Worm (Caenorhabditis elegans) whole organism, L4 larva: ENCODE results near the gene glb-15.

Experiments used
- D1046.2 ChIP-seq: fragments of 200-800 bp; sonication (Bioruptor generic); IDR thresholded peaks from 2 replicates; pipeline ENCODE4 v1.3.6; 2022; ENCODE audit warnings: missing genetic modification characterization, missing compliant biosample characterization
- F49E8.2 ChIP-seq: sonication (generic microtip); optimal IDR thresholded peaks from 2 replicates; lab custom pipeline; 2016; ENCODE audit warnings: missing compliant biosample characterization, mild to moderate bottlenecking, missing genetic modification characterization, borderline replicate concordance
- R02D3.7 ChIP-seq: fragments of 150-350 bp; sonication (generic microtip); optimal IDR thresholded peaks from 3 replicates; lab custom pipeline; 2014; ENCODE audit warnings: missing biosample characterization, missing genetic modification characterization
- Y105C5A.15 ChIP-seq: fragments of 200-800 bp; sonication (Bioruptor generic); IDR thresholded peaks from 2 replicates; pipeline ENCODE4 v1.3.6; 2022; ENCODE audit warnings: missing genetic modification characterization, missing compliant biosample characterization
- ZK337.2 ChIP-seq: fragments of 200-800 bp; sonication (Bioruptor generic); IDR thresholded peaks from 2 replicates; pipeline ENCODE4 v1.3.6; 2022; ENCODE audit warnings: missing genetic modification reagents, missing genetic modification characterization, missing compliant biosample characterization
- aha-1 ChIP-seq: fragments of 150-350 bp; peaks from one replicate; lab custom pipeline; 2014; ENCODE audit warnings: missing biosample characterization, missing genetic modification characterization
- ceh-32 ChIP-seq: sonication (generic microtip); optimal IDR thresholded peaks from 2 replicates; lab custom pipeline; 2016; ENCODE audit warnings: mild to moderate bottlenecking, missing genetic modification characterization, missing compliant biosample characterization; ENCODE audit not compliant: poor library complexity
- ces-1 ChIP-seq: fragments of 150-350 bp; sonication (generic microtip); optimal IDR thresholded peaks from 4 replicates; lab custom pipeline; 2014; ENCODE audit warnings: missing biosample characterization, missing genetic modification reagents, missing genetic modification characterization
- daf-16 ChIP-seq, 3 experiments: sonication (generic microtip); optimal IDR thresholded peaks; 2 replicates each; lab custom pipeline; 2016 to 2017; ENCODE audit warnings: missing genetic modification characterization in 3 of 3, missing genetic modification reagents in 3 of 3, mild to moderate bottlenecking in 2 of 3, missing compliant biosample characterization in 2 of 3, missing biosample characterization in 1 of 3, moderate library complexity in 1 of 3
- daf-19 ChIP-seq: fragments of 200-800 bp; sonication (Bioruptor generic); conservative IDR thresholded peaks from 2 replicates; pipeline ENCODE4 v1.3.6; 2022; ENCODE audit warnings: missing genetic modification characterization, missing compliant biosample characterization
- dmd-6 ChIP-seq: fragments of 200-800 bp; sonication (Bioruptor generic); IDR thresholded peaks from 2 replicates; pipeline ENCODE4 v1.3.6; 2022; ENCODE audit warnings: missing genetic modification reagents, missing genetic modification characterization, missing compliant biosample characterization
- gei-8 ChIP-seq: fragments of 200-800 bp; sonication (Bioruptor generic); optimal IDR thresholded peaks from 2 replicates; lab custom pipeline; 2018; ENCODE audit warnings: mild to moderate bottlenecking, missing genetic modification characterization, missing compliant biosample characterization
- hif-1 ChIP-seq, 2 experiments: sonication (generic microtip); optimal IDR thresholded peaks; 2 replicates each; lab custom pipeline; 2016 to 2017; ENCODE audit warnings: missing compliant biosample characterization in 2 of 2, missing genetic modification characterization in 2 of 2, missing genetic modification reagents in 2 of 2, missing genotype in 2 of 2, mild to moderate bottlenecking in 1 of 2
- hlh-11 ChIP-seq: fragments of 200-800 bp; sonication (Bioruptor generic); optimal IDR thresholded peaks from 2 replicates; lab custom pipeline; 2018; ENCODE audit warnings: mild to moderate bottlenecking, missing genetic modification characterization, missing compliant biosample characterization
- lin-13 ChIP-seq: fragments of 150-350 bp; optimal IDR thresholded peaks from 2 replicates; lab custom pipeline; 2014; ENCODE audit warnings: missing biosample characterization, missing genetic modification reagents, missing genetic modification characterization
- lin-38 ChIP-seq: fragments of 200-800 bp; sonication (Bioruptor generic); IDR thresholded peaks from 2 replicates; pipeline ENCODE4 v1.3.6; 2022; ENCODE audit warnings: missing genetic modification reagents, missing genetic modification characterization, missing compliant biosample characterization
- lin-39 ChIP-seq: fragments of 150-350 bp; optimal IDR thresholded peaks from 2 replicates; lab custom pipeline; 2014; ENCODE audit warnings: missing biosample characterization, missing genetic modification reagents, missing genetic modification characterization
- lir-3 ChIP-seq: sonication (generic microtip); optimal IDR thresholded peaks from 2 replicates; lab custom pipeline; 2016; ENCODE audit warnings: mild to moderate bottlenecking, missing genetic modification characterization, missing compliant biosample characterization
- lsy-2 ChIP-seq, 2 experiments: fragments of 150-350 bp in 1 of 2; sonication (generic microtip) in 1 of 2; optimal IDR thresholded peaks; 2 replicates each; lab custom pipeline; 2014 to 2017; ENCODE audit warnings: missing biosample characterization in 2 of 2, missing genetic modification characterization in 2 of 2
- madf-5 ChIP-seq, 2 experiments: fragments of 200-800 bp; sonication (Bioruptor generic); IDR thresholded peaks; 2 replicates each; pipeline ENCODE4 v1.3.6; 2022; ENCODE audit warnings: missing compliant biosample characterization in 2 of 2, missing genetic modification characterization in 2 of 2
- mdl-1 ChIP-seq, 2 experiments: fragments of 150-350 bp in 1 of 2; sonication (generic microtip) in 1 of 2; optimal IDR thresholded peaks; 2 replicates each; lab custom pipeline; 2014 to 2017; ENCODE audit warnings: missing biosample characterization in 2 of 2, missing genetic modification characterization in 2 of 2
- mep-1 ChIP-seq: fragments of 150-350 bp; sonication (generic microtip); optimal IDR thresholded peaks from 3 replicates; lab custom pipeline; 2014; ENCODE audit warnings: missing biosample characterization, missing genetic modification characterization
- mes-2 ChIP-seq: sonication (generic microtip); optimal IDR thresholded peaks from 2 replicates; lab custom pipeline; 2016; ENCODE audit warnings: missing genotype, mild to moderate bottlenecking, missing genetic modification characterization, missing compliant biosample characterization; ENCODE audit not compliant: poor library complexity, severe bottlenecking
- mxl-2 ChIP-seq: fragments of 200-800 bp; sonication (Bioruptor generic); conservative IDR thresholded peaks from 2 replicates; pipeline ENCODE4 v1.3.6; 2022; ENCODE audit warnings: missing genetic modification reagents, missing genetic modification characterization, missing compliant biosample characterization
- mxl-3 ChIP-seq: fragments of 200-800 bp; sonication (Bioruptor generic); optimal IDR thresholded peaks from 2 replicates; lab custom pipeline; 2018; ENCODE audit warnings: mild to moderate bottlenecking, missing genetic modification characterization, missing compliant biosample characterization
- nhr-102 ChIP-seq: sonication (generic microtip); optimal IDR thresholded peaks from 2 replicates; lab custom pipeline; 2016; ENCODE audit warnings: mild to moderate bottlenecking, missing genetic modification characterization, moderate library complexity, missing compliant biosample characterization
- nhr-237 ChIP-seq: sonication (generic microtip); optimal IDR thresholded peaks from 2 replicates; lab custom pipeline; 2017; ENCODE audit warnings: missing biosample characterization, missing genetic modification characterization
- nhr-25 ChIP-seq: sonication (generic microtip); optimal IDR thresholded peaks from 2 replicates; lab custom pipeline; 2017; ENCODE audit warnings: missing genetic modification characterization, mild to moderate bottlenecking, missing compliant biosample characterization, antibody characterized with exemption, moderate library complexity, borderline replicate concordance; ENCODE audit not compliant: insufficient read depth
- nhr-28 ChIP-seq: fragments of 150-350 bp; optimal IDR thresholded peaks from 2 replicates; lab custom pipeline; 2014; ENCODE audit warnings: missing biosample characterization, missing genetic modification characterization
- nhr-77 ChIP-seq: fragments of 150-350 bp; optimal IDR thresholded peaks from 2 replicates; lab custom pipeline; 2014; ENCODE audit warnings: missing biosample characterization, missing genetic modification characterization
- pha-4 ChIP-seq, 2 experiments: fragments of 150-350 bp in 1 of 2; fragments of 200-800 bp in 1 of 2; sonication (Bioruptor generic) in 1 of 2; IDR thresholded peaks in 1 of 2; optimal IDR thresholded peaks in 1 of 2; 2 replicates each; pipeline versions ENCODE4 v1.3.6 to Lab custom; 2014 to 2022; ENCODE audit warnings: missing genetic modification characterization in 2 of 2, missing genetic modification reagents in 2 of 2, missing biosample characterization in 1 of 2, missing compliant biosample characterization in 1 of 2
- pqm-1 ChIP-seq: sonication (generic microtip); optimal IDR thresholded peaks from 2 replicates; lab custom pipeline; 2017; ENCODE audit warnings: missing biosample characterization, missing genetic modification characterization
- rbr-2 ChIP-seq: sonication (generic microtip); optimal IDR thresholded peaks from 2 replicates; lab custom pipeline; 2016; ENCODE audit warnings: missing genotype, missing genetic modification characterization, missing compliant biosample characterization
- saeg-2 ChIP-seq: fragments of 200-800 bp; sonication (Bioruptor generic); IDR thresholded peaks from 2 replicates; pipeline ENCODE4 v1.3.6; 2022; ENCODE audit warnings: missing genetic modification reagents, missing genetic modification characterization, missing compliant biosample characterization
- skn-1 ChIP-seq: fragments of 150-350 bp; optimal IDR thresholded peaks from 2 replicates; lab custom pipeline; 2014; ENCODE audit warnings: missing biosample characterization, missing genetic modification characterization
- snpc-1.2 ChIP-seq: fragments of 200-800 bp; sonication (Bioruptor generic); IDR thresholded peaks from 2 replicates; pipeline ENCODE4 v1.3.6; 2022; ENCODE audit warnings: missing genetic modification reagents, missing genetic modification characterization, missing compliant biosample characterization
- snpc-4 ChIP-seq: fragments of 150-350 bp; optimal IDR thresholded peaks from 2 replicates; lab custom pipeline; 2014; ENCODE audit warnings: missing biosample characterization, missing genetic modification characterization
- tra-1 ChIP-seq: fragments of 200-800 bp; sonication (Bioruptor generic); IDR thresholded peaks from 2 replicates; pipeline ENCODE4 v1.3.6; 2022; ENCODE audit warnings: missing genetic modification reagents, missing genetic modification characterization, missing compliant biosample characterization
- zip-11 ChIP-seq: fragments of 200-800 bp; sonication (Bioruptor generic); IDR thresholded peaks from 2 replicates; pipeline ENCODE4 v1.3.6; 2022; ENCODE audit warnings: missing genetic modification characterization, missing compliant biosample characterization
- ztf-7 ChIP-seq: fragments of 150-350 bp; optimal IDR thresholded peaks from 2 replicates; lab custom pipeline; 2014; ENCODE audit warnings: missing biosample characterization, missing genetic modification characterization

The glb-15 gene

DNA sequence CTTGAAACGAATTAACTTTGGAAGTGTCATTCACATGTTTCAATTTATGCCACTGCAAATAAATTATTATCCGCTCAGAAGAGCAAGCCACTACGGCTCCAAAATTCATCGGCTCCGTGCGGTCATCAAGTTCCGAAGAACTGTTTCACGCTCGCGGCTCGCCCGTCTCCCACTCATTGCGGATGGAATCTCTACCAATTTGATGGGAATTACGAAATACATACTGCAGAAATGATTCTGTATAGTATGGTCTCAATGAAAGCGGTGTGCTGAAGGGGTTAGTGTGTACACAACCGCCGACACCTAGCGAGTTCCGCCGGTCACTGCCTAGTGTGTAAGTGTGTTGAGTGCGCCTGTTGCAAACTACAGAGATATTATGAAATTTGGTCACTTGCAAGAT lies 33.0 kb downstream of the glb-15 start:
- peak; percentile 36 for TF ChIP-seq mxl-3
- TF ChIP-seq nhr-102 (tag; lab: Kevin White, UChicago): no peak
- 0 out of 2 replicates have a peak, but pooled peaks have one; percentile 25 for TF ChIP-seq saeg-2 (GFP tag; lab: Robert Waterston, UW)
- peak; percentile 2 for TF ChIP-seq ztf-7 (tag; lab: Kevin White, UChicago)
- TF ChIP-seq pha-4 (GFP tag; IDR thresholded peaks at IDR 0.05; lab: Robert Waterston, UW): 0 out of 2 replicates have a peak, but pooled peaks have one; percentile 34
- TF ChIP-seq pha-4 (tag; optimal IDR thresholded peaks at IDR 0.05; lab: Kevin White, UChicago): no peak
- no peak for TF ChIP-seq skn-1 (tag; lab: Kevin White, UChicago)
- TF ChIP-seq hif-1 (tag; optimal IDR thresholded peaks at IDR 0.05; lab: Kevin White, UChicago): no peak
- TF ChIP-seq madf-5 (GFP tag; IDR thresholded peaks at IDR 0.05; lab: Robert Waterston, UW): no peak
- TF ChIP-seq F49E8.2 (tag; lab: Kevin White, UChicago): peak; percentile 73
- peak; percentile 83 for TF ChIP-seq snpc-4 (tag; lab: Kevin White, UChicago)
- TF ChIP-seq, all 104 proteins: peak for 6

- TF ChIP-seq snpc-1.2 (GFP tag; lab: Robert Waterston, UW) (no peak), nhr-25 (no peak), lin-39 (tag; lab: Kevin White, UChicago) (no peak), lin-13 (GFP tag; lab: Kevin White, UChicago) (no peak), pqm-1 (no peak), madf-5 (GFP tag; IDR thresholded peaks at IDR 0.05; lab: Robert Waterston, UW) (no peak)
These were observed 34.9 kb downstream of the glb-15 start, which contains the start of gene srx-88 for ce11 chrV:11583212-11583611. Gene srx-88 (plus strand): TSS chrV:11583512.

ce11 chrV:11580826-11581225 lies 37.2 kb downstream of the glb-15 start, which contains the start of gene srx-90:
Gene srx-90 (plus strand): TSS chrV:11581126.
- no peak for TF ChIP-seq snpc-1.2 (GFP tag; lab: Robert Waterston, UW)
- TF ChIP-seq R02D3.7 (tag; lab: Kevin White, UChicago): no peak
- no peak for TF ChIP-seq daf-19 (GFP tag; lab: Robert Waterston, UW)
- TF ChIP-seq mep-1 (tag; lab: Kevin White, UChicago): no peak
- no peak for TF ChIP-seq mxl-2
- TF ChIP-seq hlh-11 (tag; lab: Kevin White, UChicago): no peak
- TF ChIP-seq D1046.2 (GFP tag; lab: Robert Waterston, UW): no peak
- TF ChIP-seq lir-3: no peak
- no peak for TF ChIP-seq ceh-32
- no peak for TF ChIP-seq mxl-3
- TF ChIP-seq zip-11 (GFP tag; lab: Robert Waterston, UW): no peak
- TF ChIP-seq snpc-4 (tag; lab: Kevin White, UChicago): no peak
- no peak for TF ChIP-seq pha-4 (GFP tag; IDR thresholded peaks at IDR 0.05; lab: Robert Waterston, UW)
- no peak for TF ChIP-seq pha-4 (tag; optimal IDR thresholded peaks at IDR 0.05; lab: Kevin White, UChicago)
- TF ChIP-seq ztf-7 (tag; lab: Kevin White, UChicago): no peak
- TF ChIP-seq pqm-1: no peak
- TF ChIP-seq lin-38: no peak

- TF ChIP-seq dmd-6 (GFP tag; lab: Robert Waterston, UW): peak; percentile 57
- TF ChIP-seq nhr-28 (tag; lab: Kevin White, UChicago): peak; percentile 39
- TF ChIP-seq nhr-77: no peak
- peak in 1 of 2 experiments; percentile 72 for TF ChIP-seq lsy-2 (tag; optimal IDR thresholded peaks at IDR 0.05; lab: Kevin White, UChicago)
- TF ChIP-seq daf-16 (GFP tag; optimal IDR thresholded peaks at IDR 0.05; lab: Kevin White, UChicago): no peak
- TF ChIP-seq daf-16 (tag; optimal IDR thresholded peaks at IDR 0.05; lab: Kevin White, UChicago): peak; percentile 52
These were observed 43.5 kb downstream of the glb-15 start for ce11 chrV:11574563-11574962.

DNA sequence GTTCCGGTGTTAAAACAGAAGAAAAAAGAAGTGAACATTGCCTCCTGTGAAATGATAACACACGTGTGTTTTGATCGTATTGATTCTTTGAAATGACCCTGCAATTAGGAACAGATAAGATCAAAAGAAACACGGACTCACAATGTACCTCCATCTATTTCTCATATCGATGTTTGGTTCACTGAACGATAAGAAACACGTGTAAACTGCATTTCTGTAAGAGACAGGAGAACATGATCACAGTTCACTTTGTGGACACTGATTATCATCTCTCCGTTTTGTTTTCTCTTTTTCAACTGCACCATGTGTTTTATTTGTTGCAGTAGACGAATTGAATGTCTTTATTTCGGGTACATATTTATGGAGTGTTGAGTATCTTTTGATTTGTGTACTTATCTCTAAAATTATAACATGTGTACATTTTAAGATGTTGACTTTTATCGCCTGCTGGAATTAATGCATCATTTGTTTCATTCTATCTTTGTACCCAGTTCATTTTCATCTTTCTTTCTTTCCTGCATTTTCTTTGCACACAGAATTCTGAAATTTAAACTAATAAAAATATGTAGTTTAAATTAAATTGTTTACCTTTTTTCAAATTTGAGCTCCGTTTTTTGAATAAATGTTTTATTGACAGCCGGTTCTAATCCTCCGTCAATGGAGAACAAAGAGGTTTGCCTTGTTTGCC lies 45.1 kb downstream of the glb-15 start, which contains the start of the genes H12C20.7 and nhr-68:
TSS of gene H12C20.7 (minus strand) at position 188 of the 688 bp plus-strand sequence.
TSS of gene nhr-68 (plus strand) at position 638 of the 688 bp plus-strand sequence.
- peak in 1 of 2 experiments; percentile 16 for TF ChIP-seq hif-1 (tag; optimal IDR thresholded peaks at IDR 0.05; lab: Kevin White, UChicago)
- no peak for TF ChIP-seq mes-2 (tag; lab: Kevin White, UChicago)
- no peak for TF ChIP-seq ces-1
- peak; percentile 38 for TF ChIP-seq rbr-2 (tag; lab: Kevin White, UChicago)
- peak; percentile 55 for TF ChIP-seq nhr-25
- TF ChIP-seq gei-8 (GFP tag; lab: Kevin White, UChicago): peak; percentile 98
- peak; percentile 99 for TF ChIP-seq aha-1 (tag; lab: Kevin White, UChicago)
- TF ChIP-seq Y105C5A.15: no peak
- TF ChIP-seq ZK337.2 (GFP tag; lab: Robert Waterston, UW): no peak
- peak; percentile 38 to 98 for TF ChIP-seq mdl-1 (tag; optimal IDR thresholded peaks at IDR 0.05; lab: Kevin White, UChicago)
- peak; percentile 99 for TF ChIP-seq hlh-11 (tag; lab: Kevin White, UChicago)
- no peak for TF ChIP-seq ceh-32
- TF ChIP-seq nhr-77: peak; percentile 88
- TF ChIP-seq tra-1 (GFP tag; lab: Robert Waterston, UW): peak; percentile 98
- TF ChIP-seq nhr-237: no peak
